Worm (Caenorhabditis elegans): ENCODE data around the gene srz-67.

ce11 chrII:3237038-3237521, at the start of gene srz-67, which contains the start of gene C17F4.11:
- TF ChIP-seq ceh-9 (tag; optimal IDR thresholded peaks at IDR 0.05) (no peak), skn-1 (tag; optimal IDR thresholded peaks at IDR 0.05) (no peak), snpc-4 (tag; optimal IDR thresholded peaks at IDR 0.05) (no peak), pqm-1 (tag; optimal IDR thresholded peaks at IDR 0.05) (no peak), nhr-11 (tag; optimal IDR thresholded peaks at IDR 0.05) (no peak), unc-39 (tag; optimal IDR thresholded peaks at IDR 0.05) (no peak), R02D3.7 (tag; optimal IDR thresholded peaks at IDR 0.05) (no peak), aly-2 (tag; optimal IDR thresholded peaks at IDR 0.05) (no peak), nhr-43 (tag; optimal IDR thresholded peaks at IDR 0.05; ENCODE audit: poor library complexity, severe bottlenecking) (no peak), nfya-1 (tag; optimal IDR thresholded peaks at IDR 0.05; ENCODE audit: insufficient read depth) (no peak)

All from whole organism, L3 larva.